Fruit fly (Drosophila melanogaster): Measurements from ENCODE around the gene r.
A peak's percentile ranks its signal among the peaks of the same experiment; 100 is the strongest.

r gene

DNA sequence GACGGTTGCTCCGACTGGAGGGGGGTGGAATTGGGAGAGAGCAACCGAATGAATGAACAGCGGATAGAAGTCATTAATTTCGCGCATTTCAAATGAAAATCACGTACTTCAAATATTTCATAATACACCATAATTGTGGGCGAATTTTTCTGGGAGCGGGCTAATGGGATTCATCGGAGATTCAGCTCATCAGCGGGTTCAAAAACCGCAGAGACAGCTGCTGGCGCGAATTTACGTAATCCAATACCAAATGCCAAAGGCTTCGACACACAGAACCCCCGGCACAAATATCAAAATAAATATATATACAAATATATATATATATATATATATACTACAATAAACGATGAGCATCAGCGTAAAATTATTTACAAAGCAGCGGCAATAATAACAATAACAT lies 61.5 kb downstream of the r start:
- TF ChIP-seq CG8632 (GFP tag; optimal IDR thresholded peaks at IDR 0.05) (no peak), CG8119 (GFP tag; IDR thresholded peaks at IDR 0.05) (no peak), vri (GFP tag; optimal IDR thresholded peaks at IDR 0.05) (peak; percentile 53), svp (GFP tag) (peak; percentile 81), fd59A (GFP tag; optimal IDR thresholded peaks at IDR 0.05) (no peak)
